Worm (Caenorhabditis elegans): Measurements from ENCODE around the gene E01G4.5.

Gene E01G4.5

ce11 chrII:13446597-13446996, 25.6 kb upstream of the E01G4.5 start:
- TF ChIP-seq mep-1 (tag; optimal IDR thresholded peaks at IDR 0.05) (no peak), dve-1 (tag; optimal IDR thresholded peaks at IDR 0.05; ENCODE audit: insufficient read depth) (no peak), hlh-30 (tag; optimal IDR thresholded peaks at IDR 0.05; ENCODE audit: insufficient read depth) (no peak), dmd-8 (GFP tag; IDR thresholded peaks at IDR 0.05) (no peak), daf-8 (GFP tag; IDR thresholded peaks at IDR 0.05) (no peak), skn-1 (tag; optimal IDR thresholded peaks at IDR 0.05) (no peak), pqm-1 (tag; optimal IDR thresholded peaks at IDR 0.05) (no peak), unc-39 (tag; optimal IDR thresholded peaks at IDR 0.05) (no peak), nhr-41 (GFP tag; IDR thresholded peaks at IDR 0.05) (no peak), sdz-12 (GFP tag; optimal IDR thresholded peaks at IDR 0.05) (no peak), daf-19 (GFP tag; conservative IDR thresholded peaks at IDR 0.05) (no peak), hif-1 (tag; optimal IDR thresholded peaks at IDR 0.05) (no peak), ceh-28 (tag; optimal IDR thresholded peaks at IDR 0.05) (no peak), dmd-6 (GFP tag; IDR thresholded peaks at IDR 0.05) (no peak), Y48G9A.11 (GFP tag; IDR thresholded peaks at IDR 0.05) (no peak), fkh-10 (GFP tag; optimal IDR thresholded peaks at IDR 0.05) (no peak), ceh-20 (GFP tag; IDR thresholded peaks at IDR 0.05) (no peak), hmg-1.1 (GFP tag; IDR thresholded peaks at IDR 0.05) (no peak)

ce11 chrII:13447166-13447643, 25.0 kb upstream of the E01G4.5 start, which contains the start of gene tbc-14:
tbc-14 (minus strand) TSS chrII:13447593.
- TF ChIP-seq fkh-10 (GFP tag; optimal IDR thresholded peaks at IDR 0.05) (no peak), ceh-28 (tag; optimal IDR thresholded peaks at IDR 0.05) (peak; percentile 44)

ce11 chrII:13447668-13448067, 24.5 kb upstream of the E01G4.5 start:
- TF ChIP-seq ces-1 (GFP tag; optimal IDR thresholded peaks at IDR 0.05) (no peak), hlh-11 (tag; optimal IDR thresholded peaks at IDR 0.05) (peak; percentile 99), nhr-77 (tag; optimal IDR thresholded peaks at IDR 0.05) (peak; percentile 89), ceh-20 (GFP tag; IDR thresholded peaks at IDR 0.05) (peak; percentile 62), lin-13 (GFP tag; optimal IDR thresholded peaks at IDR 0.05) (peak; percentile 79), spr-3 (GFP tag; optimal IDR thresholded peaks at IDR 0.05) (no peak), F26F4.8 (GFP tag; conservative IDR thresholded peaks at IDR 0.05) (no peak), lin-38 (GFP tag; IDR thresholded peaks at IDR 0.05) (peak; percentile 94), tag-97 (GFP tag; IDR thresholded peaks at IDR 0.05) (no peak), dve-1 (tag; optimal IDR thresholded peaks at IDR 0.05; ENCODE audit: insufficient read depth) (peak; percentile 89), T26A8.4 (GFP tag; IDR thresholded peaks at IDR 0.05) (peak; percentile 72), lin-1 (GFP tag; IDR thresholded peaks at IDR 0.05) (0 out of 2 replicates have a peak, but pooled peaks have one; percentile 45), dmd-6 (GFP tag; IDR thresholded peaks at IDR 0.05) (peak; percentile 78), pha-4 (GFP tag; IDR thresholded peaks at IDR 0.05) (peak; percentile 18; the same call in 1 of the 2 replicates), pha-4 (tag; optimal IDR thresholded peaks at IDR 0.05) (peak; percentile 89), R02D3.7 (tag; optimal IDR thresholded peaks at IDR 0.05) (no peak), hif-1 (tag; optimal IDR thresholded peaks at IDR 0.05) (peak in 1 of 2 experiments; percentile 70), mep-1 (tag; optimal IDR thresholded peaks at IDR 0.05) (peak; percentile 88), lin-39 (tag; optimal IDR thresholded peaks at IDR 0.05) (no peak), nhr-6 (tag; optimal IDR thresholded peaks at IDR 0.05) (peak; percentile 74), nhr-25 (tag; optimal IDR thresholded peaks at IDR 0.05; ENCODE audit: borderline replicate concordance, insufficient read depth) (peak; percentile 42), nhr-102 (tag; optimal IDR thresholded peaks at IDR 0.05) (peak; percentile 36), attf-4 (tag; optimal IDR thresholded peaks at IDR 0.05) (no peak), fkh-10 (GFP tag; optimal IDR thresholded peaks at IDR 0.05) (peak; percentile 80), lin-15B (tag; optimal IDR thresholded peaks at IDR 0.05) (peak; percentile 47), mes-2 (tag; optimal IDR thresholded peaks at IDR 0.05; ENCODE audit: poor library complexity, severe bottlenecking) (peak; percentile 84), hlh-30 (tag; optimal IDR thresholded peaks at IDR 0.05; ENCODE audit: insufficient read depth) (peak; percentile 99), duxl-1 (tag; optimal IDR thresholded peaks at IDR 0.05; ENCODE audit: poor library complexity) (no peak), nhr-28 (tag; optimal IDR thresholded peaks at IDR 0.05) (peak; percentile 92), set-16 (GFP tag; IDR thresholded peaks at IDR 0.05) (no peak), daf-16 (GFP tag; optimal IDR thresholded peaks at IDR 0.05) (peak in 1 of 2 experiments; percentile 15), daf-16 (tag; optimal IDR thresholded peaks at IDR 0.05) (peak; percentile 90), rbr-2 (tag; optimal IDR thresholded peaks at IDR 0.05) (peak; percentile 59), aha-1 (tag) (peak; percentile 98), mxl-3 (GFP tag; optimal IDR thresholded peaks at IDR 0.05) (peak; percentile 6)
